Fruit fly (Drosophila melanogaster) whole organism, embryonic: ENCODE measurements around the gene CG18095.

ENCODE experiments used
- ATbp ChIP-seq: fragments of 200-800 bp; sonication (Bioruptor generic); optimal IDR thresholded peaks from 2 replicates; lab custom pipeline; 2017; ENCODE audit warnings: missing biosample characterization, mild to moderate bottlenecking, missing genetic modification characterization, missing genetic modification reagents
- Adf1 ChIP-seq: fragments of 200-800 bp; sonication (Bioruptor generic); IDR thresholded peaks from 2 replicates; pipeline ENCODE4 v1.3.6; 2022; ENCODE audit warnings: missing biosample characterization, missing genetic modification characterization
- BtbVII ChIP-seq: fragments of 200-800 bp; sonication (Bioruptor generic); optimal IDR thresholded peaks from 3 replicates; lab custom pipeline; 2017; ENCODE audit warnings: missing biosample characterization, mild to moderate bottlenecking, missing genetic modification characterization
- C15 ChIP-seq: fragments of 200-800 bp; sonication (Bioruptor generic); IDR thresholded peaks from 3 replicates; pipeline ENCODE4 v1.3.6; 2022; ENCODE audit warnings: missing biosample characterization, missing genetic modification characterization
- CG10321 ChIP-seq: fragments of 200-800 bp; sonication (Bioruptor generic); IDR thresholded peaks from 2 replicates; pipeline ENCODE4 v1.3.6; 2022; ENCODE audit warnings: missing biosample characterization, missing genetic modification characterization
- CG10959 ChIP-seq: fragments of 200-800 bp; sonication (Bioruptor generic); IDR thresholded peaks from 2 replicates; pipeline ENCODE4 v1.3.6; 2022; ENCODE audit warnings: missing biosample characterization, missing genetic modification characterization
- CG11456 ChIP-seq: fragments of 200-800 bp; sonication (Bioruptor generic); IDR thresholded peaks from 3 replicates; pipeline ENCODE4 v1.3.6; 2022; ENCODE audit warnings: missing biosample characterization, missing genetic modification characterization
- CG14441 ChIP-seq: fragments of 200-800 bp; sonication (Bioruptor generic); IDR thresholded peaks from 2 replicates; pipeline ENCODE4 v1.3.6; 2022; ENCODE audit warnings: missing biosample characterization, missing genetic modification characterization
- CG15514 ChIP-seq: fragments of 200-800 bp; sonication (Bioruptor generic); optimal IDR thresholded peaks from 3 replicates; lab custom pipeline; 2017; ENCODE audit warnings: missing biosample characterization, missing genetic modification characterization, mild to moderate bottlenecking, moderate library complexity, missing genetic modification reagents
- CG16863 ChIP-seq: fragments of 200-800 bp; sonication (Bioruptor generic); optimal IDR thresholded peaks from 3 replicates; lab custom pipeline; 2016; ENCODE audit warnings: missing biosample characterization, missing genetic modification characterization
- CG17385 ChIP-seq: fragments of 200-800 bp; sonication (Bioruptor generic); optimal IDR thresholded peaks from 3 replicates; lab custom pipeline; 2018; ENCODE audit warnings: missing biosample characterization, mild to moderate bottlenecking, missing genetic modification characterization
- CG17802 ChIP-seq: fragments of 200-800 bp; sonication (Bioruptor generic); optimal IDR thresholded peaks from 2 replicates; lab custom pipeline; 2018; ENCODE audit warnings: missing biosample characterization, mild to moderate bottlenecking, missing genetic modification characterization, moderate library complexity
- CG2129 ChIP-seq: fragments of 200-800 bp; sonication (Bioruptor generic); IDR thresholded peaks from 2 replicates; pipeline ENCODE4 v1.3.6; 2022; ENCODE audit warnings: missing biosample characterization, missing genetic modification characterization; ENCODE audit not compliant: partially characterized antibody
- CG2875 ChIP-seq: fragments of 200-800 bp; sonication (Bioruptor generic); optimal IDR thresholded peaks from 2 replicates; lab custom pipeline; 2017; ENCODE audit warnings: missing biosample characterization, mild to moderate bottlenecking, missing genetic modification characterization, missing genetic modification reagents
- CG4707 ChIP-seq: fragments of 200-800 bp; sonication (Bioruptor generic); optimal IDR thresholded peaks from 2 replicates; lab custom pipeline; 2018; ENCODE audit warnings: missing biosample characterization, mild to moderate bottlenecking, missing genetic modification characterization, moderate library complexity
- CG4730 ChIP-seq: fragments of 200-800 bp; sonication (Bioruptor generic); IDR thresholded peaks from 2 replicates; pipeline ENCODE4 v1.3.6; 2022; ENCODE audit warnings: missing biosample characterization, missing genetic modification characterization
- CG5245 ChIP-seq: fragments of 200-800 bp; sonication (Bioruptor generic); optimal IDR thresholded peaks from 3 replicates; lab custom pipeline; 2016; ENCODE audit warnings: missing biosample characterization, missing genetic modification characterization
- CG7372 ChIP-seq: fragments of 200-800 bp; sonication (Bioruptor generic); IDR thresholded peaks from 2 replicates; pipeline ENCODE4 v1.3.6; 2022; ENCODE audit warnings: missing biosample characterization, missing genetic modification characterization
- CG7786 ChIP-seq: fragments of 200-800 bp; sonication (Bioruptor generic); optimal IDR thresholded peaks from 2 replicates; lab custom pipeline; 2016; ENCODE audit warnings: missing biosample characterization, missing genetic modification characterization
- CG8765 ChIP-seq: fragments of 200-800 bp; sonication (Bioruptor generic); IDR thresholded peaks from 2 replicates; pipeline ENCODE4 v1.3.6; 2022; ENCODE audit warnings: missing biosample characterization, missing genetic modification characterization
- CG9797 ChIP-seq: fragments of 200-800 bp; sonication (Bioruptor generic); optimal IDR thresholded peaks from 3 replicates; lab custom pipeline; 2018; ENCODE audit warnings: missing biosample characterization, mild to moderate bottlenecking, missing genetic modification characterization
- CrebB ChIP-seq: fragments of 200-800 bp; sonication (Bioruptor generic); optimal IDR thresholded peaks from 3 replicates; lab custom pipeline; 2018; ENCODE audit warnings: missing biosample characterization, mild to moderate bottlenecking, missing genetic modification characterization
- D19A ChIP-seq: fragments of 200-800 bp; optimal IDR thresholded peaks from 3 replicates; lab custom pipeline; 2019; ENCODE audit warnings: missing biosample characterization, mild to moderate bottlenecking, missing genetic modification characterization, moderate library complexity
- Dbx ChIP-seq: fragments of 200-800 bp; sonication (Bioruptor generic); IDR thresholded peaks from 3 replicates; pipeline ENCODE4 v1.3.6; 2022; ENCODE audit warnings: missing biosample characterization, missing genetic modification characterization
- Fer3 ChIP-seq: fragments of 200-800 bp; sonication (Bioruptor generic); optimal IDR thresholded peaks from 2 replicates; lab custom pipeline; 2018; ENCODE audit warnings: missing biosample characterization, mild to moderate bottlenecking, missing genetic modification characterization, moderate library complexity
- HLH4C ChIP-seq: fragments of 200-800 bp; sonication (Bioruptor generic); IDR thresholded peaks from 3 replicates; pipeline ENCODE4 v1.3.6; 2022; ENCODE audit warnings: missing biosample characterization, missing genetic modification characterization; ENCODE audit not compliant: partially characterized antibody
- Kr ChIP-seq: fragments of 200-800 bp; sonication (Bioruptor generic); optimal IDR thresholded peaks from 2 replicates; lab custom pipeline; 2017; ENCODE audit warnings: missing biosample characterization, mild to moderate bottlenecking, missing genetic modification characterization
- Meics ChIP-seq: fragments of 200-800 bp; sonication (Bioruptor generic); optimal IDR thresholded peaks from 2 replicates; lab custom pipeline; 2017; ENCODE audit warnings: missing biosample characterization, mild to moderate bottlenecking, missing genetic modification characterization
- Nf-YB ChIP-seq: fragments of 200-800 bp; sonication (Bioruptor generic); optimal IDR thresholded peaks from 3 replicates; lab custom pipeline; 2019; ENCODE audit warnings: missing biosample characterization, mild to moderate bottlenecking, missing genetic modification characterization, moderate library complexity
- Nf-YC ChIP-seq: fragments of 200-800 bp; optimal IDR thresholded peaks from 3 replicates; lab custom pipeline; 2019; ENCODE audit warnings: missing biosample characterization, mild to moderate bottlenecking, missing genetic modification characterization, moderate library complexity
- Pdp1 ChIP-seq, 2 experiments: fragments of 200-800 bp; sonication (Bioruptor generic); optimal IDR thresholded peaks; 3 replicates each; lab custom pipeline; 2016; ENCODE audit warnings: missing biosample characterization in 2 of 2, missing genetic modification characterization in 2 of 2, mild to moderate bottlenecking in 1 of 2, moderate library complexity in 1 of 2
- Sin3A ChIP-seq: fragments of >200 bp; optimal IDR thresholded peaks from 2 replicates; lab custom pipeline; 2018
- YL-1 ChIP-seq: fragments of 200-800 bp; sonication (Bioruptor generic); optimal IDR thresholded peaks from 3 replicates; lab custom pipeline; 2017; ENCODE audit warnings: missing biosample characterization, mild to moderate bottlenecking, missing genetic modification characterization
- al ChIP-seq: fragments of 200-800 bp; sonication (Bioruptor generic); IDR thresholded peaks from 2 replicates; pipeline ENCODE4 v1.3.6; 2022; ENCODE audit warnings: missing biosample characterization, missing genetic modification characterization
- cg ChIP-seq: fragments of 200-800 bp; sonication (Bioruptor generic); optimal IDR thresholded peaks from 3 replicates; lab custom pipeline; 2019; ENCODE audit warnings: missing biosample characterization, mild to moderate bottlenecking, missing genetic modification characterization, moderate library complexity
- dan ChIP-seq: fragments of 200-800 bp; sonication (Bioruptor generic); IDR thresholded peaks from 2 replicates; pipeline ENCODE4 v1.3.6; 2022; ENCODE audit warnings: missing biosample characterization, missing genetic modification characterization
- dmrt99B ChIP-seq: fragments of 200-800 bp; sonication (Bioruptor generic); optimal IDR thresholded peaks from 2 replicates; lab custom pipeline; 2018; ENCODE audit warnings: missing biosample characterization, mild to moderate bottlenecking, missing genetic modification characterization, moderate library complexity
- hbn ChIP-seq: fragments of 200-800 bp; sonication (Bioruptor generic); IDR thresholded peaks from 2 replicates; pipeline ENCODE4 v1.3.6; 2022; ENCODE audit warnings: missing biosample characterization, missing genetic modification characterization; ENCODE audit not compliant: partially characterized antibody
- kay ChIP-seq: fragments of 200-800 bp; sonication (Bioruptor generic); optimal IDR thresholded peaks from 2 replicates; lab custom pipeline; 2016; ENCODE audit warnings: missing biosample characterization, missing genetic modification characterization
- lov ChIP-seq, 2 experiments: fragments of 200-800 bp in 1 of 2; fragments of >200 bp in 1 of 2; sonication (Bioruptor generic) in 1 of 2; IDR thresholded peaks in 1 of 2; optimal IDR thresholded peaks in 1 of 2; 2 replicates in 1 of 2; 3 replicates in 1 of 2; pipeline versions ENCODE4 v1.3.6 to Lab custom; 2017 to 2022; ENCODE audit warnings: missing biosample characterization in 1 of 2, missing genetic modification characterization in 1 of 2
- nom ChIP-seq: fragments of 200-800 bp; sonication (Bioruptor generic); optimal IDR thresholded peaks from 2 replicates; lab custom pipeline; 2017; ENCODE audit warnings: missing biosample characterization, missing genetic modification characterization, mild to moderate bottlenecking, moderate library complexity, missing genetic modification reagents
- onecut ChIP-seq: fragments of 200-800 bp; sonication (Bioruptor generic); IDR thresholded peaks from 2 replicates; pipeline ENCODE4 v1.3.6; 2022; ENCODE audit warnings: missing biosample characterization, missing genetic modification characterization
- prd ChIP-seq, 3 experiments: fragments of >200 bp in 2 of 3; fragments of 200-800 bp in 1 of 3; sonication (Bioruptor generic) in 1 of 3; optimal IDR thresholded peaks in 2 of 3; IDR thresholded peaks in 1 of 3; 2 replicates in 2 of 3; 3 replicates in 1 of 3; pipeline versions ENCODE4 v1.3.6 to Lab custom; 2017 to 2022; ENCODE audit warnings: missing biosample characterization in 1 of 3, missing genetic modification characterization in 1 of 3
- ranshi ChIP-seq: fragments of 200-800 bp; sonication (Bioruptor generic); IDR thresholded peaks from 2 replicates; pipeline ENCODE4 v1.3.6; 2022; ENCODE audit warnings: missing biosample characterization, missing genetic modification characterization
- sens ChIP-seq: fragments of 200-800 bp; sonication (Bioruptor generic); peaks from one replicate; lab custom pipeline; 2016; ENCODE audit warnings: missing biosample characterization, missing genetic modification characterization
- seq ChIP-seq: fragments of 200-800 bp; sonication (Bioruptor generic); IDR thresholded peaks from 2 replicates; pipeline ENCODE4 v1.3.6; 2022; ENCODE audit warnings: missing biosample characterization, missing genetic modification characterization
- slp2 ChIP-seq: fragments of 200-800 bp; sonication (Bioruptor generic); optimal IDR thresholded peaks from 2 replicates; lab custom pipeline; 2016; ENCODE audit warnings: missing biosample characterization, missing genetic modification characterization
- tin ChIP-seq: fragments of 200-800 bp; sonication (Bioruptor generic); optimal IDR thresholded peaks from 3 replicates; lab custom pipeline; 2016; ENCODE audit warnings: missing biosample characterization, missing genetic modification characterization
- twi ChIP-seq: fragments of 200-800 bp; optimal IDR thresholded peaks from 2 replicates; lab custom pipeline; 2019; ENCODE audit warnings: missing biosample characterization, mild to moderate bottlenecking, missing genetic modification characterization, moderate library complexity
- vvl ChIP-seq: fragments of 200-800 bp; sonication (Bioruptor generic); IDR thresholded peaks from 2 replicates; pipeline ENCODE4 v1.3.6; 2022; ENCODE audit warnings: missing biosample characterization, missing genetic modification characterization
- zfh1 ChIP-seq: fragments of 200-800 bp; sonication (Bioruptor generic); IDR thresholded peaks from 3 replicates; pipeline ENCODE4 v1.3.6; 2022; ENCODE audit warnings: missing biosample characterization, missing genetic modification characterization

The CG18095 gene

DNA sequence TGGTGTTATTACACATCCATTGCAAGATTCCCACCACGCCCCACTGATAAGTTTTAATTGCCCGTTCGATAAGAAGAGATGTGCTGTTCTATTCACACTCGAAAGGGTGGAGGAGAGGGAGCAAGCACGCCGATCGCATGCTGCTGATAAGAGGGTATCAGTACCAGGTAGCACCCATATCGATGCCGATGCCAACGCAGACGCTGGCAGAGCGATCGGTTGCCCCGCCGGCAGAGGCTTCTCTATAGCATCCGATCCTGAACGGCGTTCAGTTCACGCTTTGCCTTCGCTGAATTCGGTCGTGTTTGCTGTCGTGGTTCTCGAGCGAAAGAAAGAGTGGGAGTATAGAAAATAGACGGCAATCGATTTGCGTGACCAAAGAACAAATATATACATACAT, 17.9 kb downstream of the CG18095 start (continued):
- 0 out of 2 replicates have a peak, but pooled peaks have one; percentile 21 for TF ChIP-seq al (GFP tag; lab: Robert Waterston, UW)
- peak; percentile 14 for TF ChIP-seq Fer3 (tag; lab: Kevin White, UChicago)
- TF ChIP-seq CG10321 = no peak
- no peak for TF ChIP-seq dan (GFP tag; lab: Robert Waterston, UW)
- no peak for TF ChIP-seq ranshi
- TF ChIP-seq cg (GFP tag; lab: Kevin White, UChicago) = no peak
- TF ChIP-seq ATbp (GFP tag; lab: Kevin White, UChicago) = no peak
- TF ChIP-seq CG10959 (GFP tag; lab: Robert Waterston, UW) = no peak
- TF ChIP-seq lov (optimal IDR thresholded peaks at IDR 0.05; lab: Kevin White, UChicago) = no peak
- TF ChIP-seq lov (GFP tag; IDR thresholded peaks at IDR 0.05; lab: Robert Waterston, UW) = no peak
- TF ChIP-seq CG4730 (GFP tag; lab: Robert Waterston, UW) = no peak
- no peak for TF ChIP-seq YL-1 (GFP tag; lab: Kevin White, UChicago)
- TF ChIP-seq Kr (GFP tag; lab: Kevin White, UChicago) = no peak
- no peak for TF ChIP-seq slp2 (GFP tag; lab: Kevin White, UChicago)
- TF ChIP-seq C15 (GFP tag; lab: Robert Waterston, UW) = no peak
- no peak for TF ChIP-seq HLH4C (GFP tag; lab: Robert Waterston, UW)
- no peak for TF ChIP-seq CG7786
- TF ChIP-seq vvl (GFP tag; lab: Robert Waterston, UW) = no peak
- TF ChIP-seq CG4707 (GFP tag; lab: Kevin White, UChicago) = no peak
- no peak for TF ChIP-seq onecut (GFP tag; lab: Robert Waterston, UW)
- no peak for TF ChIP-seq CG5245
- no peak for TF ChIP-seq tin
- no peak for TF ChIP-seq CG2875 (GFP tag; lab: Kevin White, UChicago)
- no peak for TF ChIP-seq CG8765 (GFP tag; lab: Robert Waterston, UW)
- TF ChIP-seq CG14441 (GFP tag; lab: Robert Waterston, UW) = 0 out of 2 replicates have a peak, but pooled peaks have one; percentile 7
- TF ChIP-seq CG15514 (GFP tag; lab: Kevin White, UChicago) = no peak
- no peak for TF ChIP-seq CG7372 (GFP tag; lab: Robert Waterston, UW)
- TF ChIP-seq BtbVII = no peak
- TF ChIP-seq Adf1 (GFP tag; lab: Robert Waterston, UW) = peak; percentile 96
- TF ChIP-seq sens (GFP tag; lab: Kevin White, UChicago) = peak; percentile 64
- peak; percentile 3 for TF ChIP-seq kay (GFP tag; lab: Kevin White, UChicago)
- TF ChIP-seq CG17385 = no peak
- 0 out of 3 replicates have a peak, but pooled peaks have one; percentile 42 for TF ChIP-seq Dbx (GFP tag; lab: Robert Waterston, UW)
- no peak for TF ChIP-seq nom (GFP tag; lab: Kevin White, UChicago)
- no peak for TF ChIP-seq Sin3A (lab: Kevin White, UChicago)
- no peak for TF ChIP-seq Meics (GFP tag; lab: Kevin White, UChicago)
- TF ChIP-seq D19A (tag; lab: Kevin White, UChicago) = no peak
- TF ChIP-seq CG16863 (GFP tag; lab: Kevin White, UChicago) = no peak
- no peak for TF ChIP-seq seq (GFP tag; lab: Robert Waterston, UW)
- no peak for TF ChIP-seq hbn (GFP tag; lab: Robert Waterston, UW)
- no peak for TF ChIP-seq CG2129 (GFP tag; lab: Robert Waterston, UW)
- no peak for TF ChIP-seq CrebB (tag; lab: Kevin White, UChicago)
- peak; percentile 57; the same call in 1 of the 3 replicates for TF ChIP-seq zfh1
- TF ChIP-seq CG11456 (GFP tag; lab: Robert Waterston, UW) = 0 out of 3 replicates have a peak, but pooled peaks have one; percentile 53
- no peak for TF ChIP-seq CG9797
- TF ChIP-seq CG17802 (tag; lab: Kevin White, UChicago) = no peak
- no peak for TF ChIP-seq dmrt99B (tag; lab: Kevin White, UChicago)
- TF ChIP-seq prd (optimal IDR thresholded peaks at IDR 0.05; lab: Kevin White, UChicago) = no peak
- no peak for TF ChIP-seq prd (GFP tag; IDR thresholded peaks at IDR 0.05; lab: Robert Waterston, UW)
- TF ChIP-seq Nf-YC = no peak
- no peak for TF ChIP-seq Nf-YB (GFP tag; lab: Kevin White, UChicago)
- no peak for TF ChIP-seq twi
- peak in 1 of 2 experiments; percentile 39 for TF ChIP-seq Pdp1 (GFP tag; optimal IDR thresholded peaks at IDR 0.05; lab: Kevin White, UChicago)
